Worm (Caenorhabditis elegans): Measurements from ENCODE around the gene R02F11.10.

- TF ChIP-seq nhr-27 (tag; optimal IDR thresholded peaks at IDR 0.05), result no peak
- no peak for TF ChIP-seq ceh-79 (tag; optimal IDR thresholded peaks at IDR 0.05)
- no peak for TF ChIP-seq F55B11.4 (tag; optimal IDR thresholded peaks at IDR 0.05; ENCODE audit: borderline replicate concordance, insufficient read depth)
- no peak for TF ChIP-seq snpc-4 (GFP tag; optimal IDR thresholded peaks at IDR 0.05)
- no peak for TF ChIP-seq snpc-4 (tag; optimal IDR thresholded peaks at IDR 0.05)
- TF ChIP-seq ceh-40 (GFP tag; IDR thresholded peaks at IDR 0.05), result no peak
- TF ChIP-seq dpl-1 (GFP tag; optimal IDR thresholded peaks at IDR 0.05), result no peak
Measured at ce11 chrV:4769633-4770032, 19.3 kb upstream of the R02F11.10 start, which contains the start of gene C18G1.9.
